Fruit fly (Drosophila melanogaster): Measurements from ENCODE around the gene CG8032.

- no peak for TF ChIP-seq CG34367 (tag; optimal IDR thresholded peaks at IDR 0.05)
- no peak for TF ChIP-seq CG13204 (GFP tag; optimal IDR thresholded peaks at IDR 0.05)
- TF ChIP-seq Pif1B (GFP tag; optimal IDR thresholded peaks at IDR 0.05) = no peak
- TF ChIP-seq gl (tag; optimal IDR thresholded peaks at IDR 0.05) = no peak
Observed at dm6 chr3R:8654058-8654457, 9.9 kb upstream of the CG8032 start.
